Worm (Caenorhabditis elegans): ENCODE results near the gene T02C12.5.

- TF ChIP-seq nhr-77 (tag; optimal IDR thresholded peaks at IDR 0.05) (no peak), ceh-82 (tag; optimal IDR thresholded peaks at IDR 0.05) (no peak), nhr-237 (tag; optimal IDR thresholded peaks at IDR 0.05) (no peak), unc-62 (GFP tag; optimal IDR thresholded peaks at IDR 0.05) (no peak), aly-2 (tag; optimal IDR thresholded peaks at IDR 0.05) (no peak), nhr-76 (tag; optimal IDR thresholded peaks at IDR 0.05) (no peak), nfya-1 (tag; optimal IDR thresholded peaks at IDR 0.05; ENCODE audit: insufficient read depth) (no peak), snpc-4 (tag; optimal IDR thresholded peaks at IDR 0.05) (no peak), lin-39 (tag; optimal IDR thresholded peaks at IDR 0.05) (no peak), ztf-11 (tag; optimal IDR thresholded peaks at IDR 0.05) (no peak), ama-1 (optimal IDR thresholded peaks at IDR 0.05) (no peak)
Observed at ce11 chrIII:3976992-3977391, 51.0 kb downstream of the T02C12.5 start.
